Worm (Caenorhabditis elegans) whole organism, L3 larva: ENCODE data around the gene spp-11.

ENCODE experiments used
- ama-1 ChIP-seq: fragments of 150-350 bp; optimal IDR thresholded peaks from 2 replicates; lab custom pipeline; 2018
- elt-2 ChIP-seq: sonication (generic microtip); optimal IDR thresholded peaks from 2 replicates; lab custom pipeline; 2016; ENCODE audit warnings: missing genetic modification reagents, mild to moderate bottlenecking, missing genetic modification characterization, missing compliant biosample characterization
- hmg-11 ChIP-seq: sonication (generic microtip); optimal IDR thresholded peaks from 2 replicates; lab custom pipeline; 2016; ENCODE audit warnings: missing genetic modification characterization, missing compliant biosample characterization
- jun-1 ChIP-seq: fragments of 150-350 bp; optimal IDR thresholded peaks from 2 replicates; lab custom pipeline; 2014; ENCODE audit warnings: missing biosample characterization, missing genetic modification reagents, missing genetic modification characterization
- mdl-1 ChIP-seq: fragments of 150-350 bp; optimal IDR thresholded peaks from 2 replicates; lab custom pipeline; 2014; ENCODE audit warnings: missing biosample characterization, missing genetic modification characterization
- nhr-67 ChIP-seq: fragments of 150-350 bp; optimal IDR thresholded peaks from 2 replicates; lab custom pipeline; 2014; ENCODE audit warnings: missing biosample characterization, missing genetic modification characterization
- nhr-77 ChIP-seq: fragments of 150-350 bp; optimal IDR thresholded peaks from 2 replicates; lab custom pipeline; 2014; ENCODE audit warnings: missing biosample characterization, missing genetic modification characterization
- tbx-2 ChIP-seq: sonication (generic microtip); optimal IDR thresholded peaks from 2 replicates; lab custom pipeline; 2016; ENCODE audit warnings: mild to moderate bottlenecking, missing genetic modification characterization, missing compliant biosample characterization

The spp-11 gene

DNA sequence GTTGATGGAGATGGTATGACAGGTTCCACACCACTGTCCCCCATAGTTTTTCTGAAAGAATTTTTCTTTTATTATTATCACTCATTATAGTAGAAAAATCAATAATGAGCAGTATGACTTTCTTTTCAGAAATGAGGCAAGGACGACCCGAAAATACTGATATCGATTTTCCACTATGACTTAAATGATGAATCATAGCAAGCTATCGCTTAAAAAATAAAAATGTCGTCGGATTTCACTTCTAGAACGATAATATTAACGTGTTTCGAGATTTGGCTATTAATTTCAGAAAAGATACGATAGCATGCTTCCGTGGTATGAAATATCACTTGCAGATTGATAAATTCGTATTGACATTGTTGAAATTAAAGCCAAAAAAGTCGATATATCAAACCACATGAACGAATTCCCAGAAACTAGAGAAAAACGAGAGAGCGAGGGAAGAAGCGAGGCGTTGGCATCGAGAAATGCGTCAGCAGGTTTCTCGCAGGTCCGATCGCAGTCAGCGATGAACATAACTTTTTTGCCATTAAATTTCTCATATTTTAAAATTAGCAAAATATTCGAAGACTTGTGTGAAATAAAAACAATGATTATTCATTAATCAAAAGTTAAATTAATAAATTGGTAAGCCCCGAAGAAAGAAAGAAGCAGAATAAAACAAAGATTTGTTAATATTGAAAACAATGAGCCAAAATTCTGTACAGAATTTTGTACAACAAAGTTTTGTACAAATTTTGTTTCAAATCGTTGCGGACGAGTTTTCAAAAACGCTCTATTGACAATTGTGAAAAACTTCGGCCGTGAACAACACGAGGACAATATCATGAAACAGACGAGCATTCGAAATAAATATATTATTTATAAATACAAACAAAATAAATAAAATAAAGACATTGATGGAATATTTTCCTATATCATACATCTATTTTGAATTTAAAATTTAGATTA lies 51.5 kb downstream of the spp-11 start, which contains the start of gene C32D5.11 (continued):
- TF ChIP-seq ama-1, result no peak
- no peak for TF ChIP-seq nhr-67
- no peak for TF ChIP-seq mdl-1 (tag; lab: Kevin White, UChicago)
- peak; percentile 43 for TF ChIP-seq hmg-11
- TF ChIP-seq nhr-77, result no peak
- peak; percentile 35 for TF ChIP-seq elt-2 (tag; lab: Kevin White, UChicago)
- peak; percentile 27 for TF ChIP-seq tbx-2 (tag; lab: Kevin White, UChicago)
- no peak for TF ChIP-seq jun-1 (tag; lab: Kevin White, UChicago)
